Fruit fly (Drosophila melanogaster): Measurements from ENCODE around the gene CG43394.
A peak's percentile ranks its signal among the peaks of the same experiment; 100 is the strongest.

CG43394 gene

dm6 chr2L:8159498-8159897, 13.9 kb downstream of the CG43394 start, which contains the start of the genes PAPLA1 and Rbsn-5 (continued):
- peak; percentile 88 for TF ChIP-seq CrebB (tag; optimal IDR thresholded peaks at IDR 0.05)
- peak; percentile 96 for TF ChIP-seq CG12769 (tag; optimal IDR thresholded peaks at IDR 0.05)
- peak; percentile 94 for TF ChIP-seq vfl (GFP tag; optimal IDR thresholded peaks at IDR 0.05)
- TF ChIP-seq chn (GFP tag; optimal IDR thresholded peaks at IDR 0.05), result peak; percentile 97
- peak; percentile 89 for TF ChIP-seq Ada2b (GFP tag; IDR thresholded peaks at IDR 0.05)
- peak; percentile 89 for TF ChIP-seq nom (GFP tag; optimal IDR thresholded peaks at IDR 0.05)
- peak; percentile 92 for TF ChIP-seq crc (GFP tag; optimal IDR thresholded peaks at IDR 0.05)
- peak; percentile 60 for TF ChIP-seq Gsc (GFP tag; IDR thresholded peaks at IDR 0.05)
- peak; percentile 48 for TF ChIP-seq ftz-f1 (GFP tag; optimal IDR thresholded peaks at IDR 0.05)
- peak; percentile 92 for TF ChIP-seq CG12155 (GFP tag; optimal IDR thresholded peaks at IDR 0.05)
- peak; percentile 94 for TF ChIP-seq dysf (GFP tag; IDR thresholded peaks at IDR 0.05)
- TF ChIP-seq CG12659 (GFP tag; optimal IDR thresholded peaks at IDR 0.05), result peak; percentile 95
- TF ChIP-seq bab2 (GFP tag; optimal IDR thresholded peaks at IDR 0.05), result peak; percentile 97
- TF ChIP-seq Ptx1 (GFP tag; IDR thresholded peaks at IDR 0.05), result peak; percentile 96
- TF ChIP-seq CG2678 (tag; optimal IDR thresholded peaks at IDR 0.05), result peak; percentile 95
- TF ChIP-seq cwo (GFP tag; optimal IDR thresholded peaks at IDR 0.05), result peak; percentile 80
- peak; percentile 95 for TF ChIP-seq CoRest (tag; optimal IDR thresholded peaks at IDR 0.05)
- TF ChIP-seq pzg (GFP tag; optimal IDR thresholded peaks at IDR 0.05), result peak; percentile 82
- peak; percentile 94 for TF ChIP-seq tio (GFP tag; optimal IDR thresholded peaks at IDR 0.05)
- peak; percentile 96 for TF ChIP-seq Max (GFP tag; optimal IDR thresholded peaks at IDR 0.05)
- peak; percentile 63 for TF ChIP-seq Deaf1 (tag; optimal IDR thresholded peaks at IDR 0.05)
- TF ChIP-seq cg (GFP tag; optimal IDR thresholded peaks at IDR 0.05), result no peak
- peak; percentile 94 for TF ChIP-seq Atf-2 (GFP tag; optimal IDR thresholded peaks at IDR 0.05)
- TF ChIP-seq hbn (GFP tag; IDR thresholded peaks at IDR 0.05; ENCODE audit: partially characterized antibody), result no peak
- TF ChIP-seq Hr3 (GFP tag; optimal IDR thresholded peaks at IDR 0.05), result peak; percentile 95
- TF ChIP-seq psq (GFP tag; optimal IDR thresholded peaks at IDR 0.05), result peak; percentile 74
- no peak for TF ChIP-seq CG14860 (GFP tag; IDR thresholded peaks at IDR 0.05; ENCODE audit: partially characterized antibody)
- peak; percentile 91 for TF ChIP-seq Gug (GFP tag; IDR thresholded peaks at IDR 0.05)
- peak; percentile 97 for TF ChIP-seq Dip3 (GFP tag; optimal IDR thresholded peaks at IDR 0.05)
- peak; percentile 90 for TF ChIP-seq CG8388 (GFP tag; optimal IDR thresholded peaks at IDR 0.05)
- peak; percentile 75 for TF ChIP-seq Lhr (GFP tag; optimal IDR thresholded peaks at IDR 0.05)
- peak; percentile 31 for TF ChIP-seq CG9797 (GFP tag; optimal IDR thresholded peaks at IDR 0.05)
- TF ChIP-seq CG5180 (GFP tag; optimal IDR thresholded peaks at IDR 0.05), result peak; percentile 55
- TF ChIP-seq Bteb2 (GFP tag; optimal IDR thresholded peaks at IDR 0.05), result peak; percentile 93
- peak in 1 of 2 experiments; percentile 85 for TF ChIP-seq Eip74EF (GFP tag; optimal IDR thresholded peaks at IDR 0.05)
- peak; percentile 95 for TF ChIP-seq tx (GFP tag; optimal IDR thresholded peaks at IDR 0.05)
- peak; percentile 68; the same call in 1 of the 2 replicates for TF ChIP-seq dati (GFP tag; IDR thresholded peaks at IDR 0.05)
- peak; percentile 93 for TF ChIP-seq CG6272 (GFP tag; IDR thresholded peaks at IDR 0.05)
- no peak for TF ChIP-seq prd (optimal IDR thresholded peaks at IDR 0.05)
- TF ChIP-seq prd (GFP tag; IDR thresholded peaks at IDR 0.05), result peak; percentile 95
- peak; percentile 92 for TF ChIP-seq gcm2 (GFP tag; optimal IDR thresholded peaks at IDR 0.05)
- TF ChIP-seq CG16863 (GFP tag; optimal IDR thresholded peaks at IDR 0.05), result peak; percentile 93
- peak; percentile 79 for TF ChIP-seq MTF-1 (GFP tag; optimal IDR thresholded peaks at IDR 0.05; ENCODE audit: borderline replicate concordance)
- peak; percentile 96 for TF ChIP-seq shn (GFP tag; optimal IDR thresholded peaks at IDR 0.05)
- peak; percentile 96 for TF ChIP-seq CG9609 (GFP tag; optimal IDR thresholded peaks at IDR 0.05)
- TF ChIP-seq CG31224 (GFP tag; IDR thresholded peaks at IDR 0.05), result peak; percentile 89
- peak; percentile 80 for TF ChIP-seq seq (GFP tag; IDR thresholded peaks at IDR 0.05)
- peak; percentile 78 for TF ChIP-seq CG8281 (tag; optimal IDR thresholded peaks at IDR 0.05)
- peak; percentile 96 for TF ChIP-seq CG13424 (tag; optimal IDR thresholded peaks at IDR 0.05)
- TF ChIP-seq Sox100B (GFP tag; optimal IDR thresholded peaks at IDR 0.05), result peak; percentile 83
- TF ChIP-seq CG9932 (GFP tag; IDR thresholded peaks at IDR 0.05), result peak; percentile 95

All from whole organism, embryonic.